Worm (Caenorhabditis elegans): Measurements from ENCODE around the gene eif-2Bgamma.

DNA sequence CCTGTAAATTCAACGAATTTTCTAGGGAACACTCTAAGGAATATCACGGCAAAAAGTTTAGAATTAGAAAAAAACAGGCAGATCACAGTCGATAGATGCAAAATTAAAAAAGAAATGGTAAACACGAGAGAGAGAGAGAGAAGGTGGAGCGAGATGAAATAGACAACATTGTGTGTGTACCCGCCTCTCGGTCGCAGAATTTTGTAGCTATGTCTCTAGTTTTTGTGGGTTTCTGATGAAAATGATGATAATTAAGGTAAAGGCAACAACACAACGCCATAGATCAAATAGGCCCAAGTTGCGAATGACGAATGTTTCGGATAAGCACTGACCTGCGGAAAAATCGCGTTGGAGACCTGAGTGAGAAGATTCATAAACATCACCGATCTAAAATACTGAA lies 6.1 kb upstream of the eif-2Bgamma start, which contains the start of gene sod-1:
- no peak for TF ChIP-seq nhr-76 (tag; optimal IDR thresholded peaks at IDR 0.05)
- no peak for TF ChIP-seq pag-3 (tag; optimal IDR thresholded peaks at IDR 0.05; ENCODE audit: borderline replicate concordance, insufficient read depth)
- TF ChIP-seq fos-1 (tag; optimal IDR thresholded peaks at IDR 0.05) = no peak

Data from whole organism, L1 larva.